Fruit fly (Drosophila melanogaster) whole organism, embryonic: ENCODE measurements around the gene CG5160.

Experiments
- Ada2b ChIP-seq: fragments of 200-800 bp; sonication (Bioruptor generic); IDR thresholded peaks from 2 replicates; pipeline ENCODE4 v1.3.6; 2022; ENCODE audit warnings: missing biosample characterization, missing genetic modification characterization
- Adf1 ChIP-seq: fragments of 200-800 bp; sonication (Bioruptor generic); IDR thresholded peaks from 2 replicates; pipeline ENCODE4 v1.3.6; 2022; ENCODE audit warnings: missing biosample characterization, missing genetic modification characterization
- B-H1 ChIP-seq: fragments of 200-800 bp; sonication (Bioruptor generic); IDR thresholded peaks from 3 replicates; pipeline ENCODE4 v1.3.6; 2022; ENCODE audit warnings: missing biosample characterization, missing genetic modification characterization
- CG10147 ChIP-seq: fragments of 200-800 bp; sonication (Bioruptor generic); optimal IDR thresholded peaks from 2 replicates; lab custom pipeline; 2019; ENCODE audit warnings: missing biosample characterization, mild to moderate bottlenecking, missing genetic modification characterization, moderate library complexity
- CG11085 ChIP-seq: fragments of 200-800 bp; sonication (Bioruptor generic); IDR thresholded peaks from 2 replicates; pipeline ENCODE4 v1.3.6; 2022; ENCODE audit warnings: missing biosample characterization, missing genetic modification characterization
- CG11504 ChIP-seq: fragments of 200-800 bp; sonication (Bioruptor generic); optimal IDR thresholded peaks from 3 replicates; lab custom pipeline; 2019; ENCODE audit warnings: missing biosample characterization, mild to moderate bottlenecking, missing genetic modification characterization, moderate library complexity
- CG12299 ChIP-seq: fragments of 200-800 bp; sonication (Bioruptor generic); optimal IDR thresholded peaks from 2 replicates; lab custom pipeline; 2018; ENCODE audit warnings: missing biosample characterization, mild to moderate bottlenecking, missing genetic modification characterization
- CG12391 ChIP-seq: fragments of 200-800 bp; sonication (Bioruptor generic); optimal IDR thresholded peaks from 3 replicates; lab custom pipeline; 2018; ENCODE audit warnings: missing biosample characterization, mild to moderate bottlenecking, missing genetic modification characterization, moderate library complexity
- CG13775 ChIP-seq: fragments of 200-800 bp; sonication (Bioruptor generic); optimal IDR thresholded peaks from 3 replicates; lab custom pipeline; 2017; ENCODE audit warnings: missing biosample characterization, mild to moderate bottlenecking, missing genetic modification characterization
- CG14860 ChIP-seq: fragments of 200-800 bp; sonication (Bioruptor generic); IDR thresholded peaks from 3 replicates; pipeline ENCODE4 v1.3.6; 2022; ENCODE audit warnings: missing biosample characterization, missing genetic modification characterization; ENCODE audit not compliant: partially characterized antibody
- CG15601 ChIP-seq: fragments of 200-800 bp; sonication (Bioruptor generic); optimal IDR thresholded peaks from 3 replicates; lab custom pipeline; 2019; ENCODE audit warnings: missing biosample characterization, mild to moderate bottlenecking, missing genetic modification characterization, moderate library complexity
- CG18599 ChIP-seq: fragments of 200-800 bp; sonication (Bioruptor generic); optimal IDR thresholded peaks from 3 replicates; lab custom pipeline; 2017; ENCODE audit warnings: missing biosample characterization, missing genetic modification characterization, mild to moderate bottlenecking, moderate library complexity, missing genetic modification reagents
- CG18619 ChIP-seq: fragments of 200-800 bp; sonication (Bioruptor generic); optimal IDR thresholded peaks from 3 replicates; lab custom pipeline; 2017; ENCODE audit warnings: missing biosample characterization, mild to moderate bottlenecking, missing genetic modification characterization
- CG2116 ChIP-seq: fragments of 200-800 bp; sonication (Bioruptor generic); optimal IDR thresholded peaks from 3 replicates; lab custom pipeline; 2018; ENCODE audit warnings: missing biosample characterization, mild to moderate bottlenecking, missing genetic modification characterization
- CG2120 ChIP-seq: fragments of 200-800 bp; sonication (Bioruptor generic); optimal IDR thresholded peaks from 3 replicates; lab custom pipeline; 2016; ENCODE audit warnings: missing biosample characterization, missing genetic modification characterization
- CG2199 ChIP-seq: fragments of 200-800 bp; sonication (Bioruptor generic); IDR thresholded peaks from 3 replicates; pipeline ENCODE4 v1.3.6; 2022; ENCODE audit warnings: missing biosample characterization, missing genetic modification characterization
- CG31224 ChIP-seq: fragments of 200-800 bp; sonication (Bioruptor generic); IDR thresholded peaks from 2 replicates; pipeline ENCODE4 v1.3.6; 2022; ENCODE audit warnings: missing biosample characterization, missing genetic modification characterization
- CG3995 ChIP-seq: fragments of 200-800 bp; sonication (Bioruptor generic); optimal IDR thresholded peaks from 3 replicates; lab custom pipeline; 2016; ENCODE audit warnings: missing biosample characterization, missing genetic modification characterization
- CG4282 ChIP-seq: fragments of 200-800 bp; sonication (Bioruptor generic); optimal IDR thresholded peaks from 2 replicates; lab custom pipeline; 2016; ENCODE audit warnings: missing biosample characterization, missing genetic modification characterization
- CG4360 ChIP-seq: fragments of 200-800 bp; sonication (Bioruptor generic); IDR thresholded peaks from 2 replicates; pipeline ENCODE4 v1.3.6; 2022; ENCODE audit warnings: missing biosample characterization, missing genetic modification characterization
- CG8359 ChIP-seq: fragments of 200-800 bp; sonication (Bioruptor generic); optimal IDR thresholded peaks from 2 replicates; lab custom pipeline; 2017; ENCODE audit warnings: missing biosample characterization, mild to moderate bottlenecking, missing genetic modification characterization, borderline replicate concordance
- CG8944 ChIP-seq: fragments of 200-800 bp; sonication (Bioruptor generic); optimal IDR thresholded peaks from 3 replicates; lab custom pipeline; 2016; ENCODE audit warnings: missing biosample characterization, missing genetic modification characterization
- CG9215 ChIP-seq: fragments of 200-800 bp; sonication (Bioruptor generic); IDR thresholded peaks from 2 replicates; pipeline ENCODE4 v1.3.6; 2022; ENCODE audit warnings: missing biosample characterization, missing genetic modification characterization
- Dek ChIP-seq: fragments of 200-800 bp; sonication (Bioruptor generic); optimal IDR thresholded peaks from 3 replicates; lab custom pipeline; 2019; ENCODE audit warnings: missing biosample characterization, mild to moderate bottlenecking, missing genetic modification characterization, moderate library complexity
- Dp ChIP-seq: fragments of 200-800 bp; sonication (Bioruptor generic); optimal IDR thresholded peaks from 2 replicates; lab custom pipeline; 2018; ENCODE audit warnings: missing biosample characterization, mild to moderate bottlenecking, missing genetic modification characterization, moderate library complexity
- E2f1 ChIP-seq: fragments of 200-800 bp; sonication (Bioruptor generic); IDR thresholded peaks from 2 replicates; pipeline ENCODE4 v1.3.6; 2022; ENCODE audit warnings: missing biosample characterization, missing genetic modification characterization
- E2f2 ChIP-seq: fragments of 200-800 bp; sonication (Bioruptor generic); IDR thresholded peaks from 2 replicates; pipeline ENCODE4 v1.3.6; 2022; ENCODE audit warnings: missing biosample characterization, missing genetic modification characterization
- Ets65A ChIP-seq: fragments of 200-800 bp; sonication (Bioruptor generic); peaks from one replicate; lab custom pipeline; 2016; ENCODE audit warnings: missing biosample characterization, missing genetic modification characterization
- Hmr ChIP-seq: fragments of 200-800 bp; sonication (Bioruptor generic); optimal IDR thresholded peaks from 3 replicates; lab custom pipeline; 2017; ENCODE audit warnings: mild to moderate bottlenecking, missing biosample characterization, missing genetic modification reagents, missing genetic modification characterization
- Med ChIP-seq: fragments of 200-800 bp; sonication (Bioruptor generic); peaks from one replicate; lab custom pipeline; 2016; ENCODE audit warnings: missing biosample characterization, missing genetic modification characterization, mild to moderate bottlenecking, inconsistent platforms, moderate library complexity
- Ptx1 ChIP-seq: fragments of 200-800 bp; sonication (Bioruptor generic); IDR thresholded peaks from 2 replicates; pipeline ENCODE4 v1.3.6; 2022; ENCODE audit warnings: missing biosample characterization, missing genetic modification characterization
- Ravus ChIP-seq: fragments of 200-800 bp; sonication (Bioruptor generic); IDR thresholded peaks from 2 replicates; pipeline ENCODE4 v1.3.6; 2022; ENCODE audit warnings: missing biosample characterization, missing genetic modification characterization
- Rfx ChIP-seq: fragments of 200-800 bp; sonication (Bioruptor generic); IDR thresholded peaks from 2 replicates; pipeline ENCODE4 v1.3.6; 2022; ENCODE audit warnings: missing biosample characterization, missing genetic modification characterization
- Sox100B ChIP-seq: fragments of 200-800 bp; sonication (Bioruptor generic); optimal IDR thresholded peaks from 3 replicates; lab custom pipeline; 2018; ENCODE audit warnings: missing biosample characterization, mild to moderate bottlenecking, missing genetic modification characterization
- Sox102F ChIP-seq: fragments of 200-800 bp; sonication (Bioruptor generic); optimal IDR thresholded peaks from 2 replicates; lab custom pipeline; 2018; ENCODE audit warnings: missing biosample characterization, mild to moderate bottlenecking, missing genetic modification characterization, moderate library complexity
- Sry-β ChIP-seq: fragments of 200-800 bp; sonication (Bioruptor generic); optimal IDR thresholded peaks from 2 replicates; lab custom pipeline; 2018; ENCODE audit warnings: missing biosample characterization, mild to moderate bottlenecking, missing genetic modification characterization, moderate library complexity
- Taf1 ChIP-seq: fragments of 200-800 bp; sonication (Bioruptor generic); IDR thresholded peaks from 2 replicates; pipeline ENCODE4 v1.3.6; 2022; ENCODE audit warnings: missing biosample characterization, missing genetic modification characterization
- YL-1 ChIP-seq: fragments of 200-800 bp; sonication (Bioruptor generic); optimal IDR thresholded peaks from 3 replicates; lab custom pipeline; 2017; ENCODE audit warnings: missing biosample characterization, mild to moderate bottlenecking, missing genetic modification characterization
- bbx ChIP-seq: fragments of 200-800 bp; sonication (Bioruptor generic); IDR thresholded peaks from 2 replicates; pipeline ENCODE4 v1.3.6; 2022; ENCODE audit warnings: missing biosample characterization, missing genetic modification characterization; ENCODE audit not compliant: partially characterized antibody
- cad ChIP-seq: fragments of >200 bp; optimal IDR thresholded peaks from 2 replicates; lab custom pipeline; 2017; ENCODE audit warnings: missing biosample characterization, missing genetic modification characterization
- caup ChIP-seq: fragments of 200-800 bp; sonication (Bioruptor generic); optimal IDR thresholded peaks from 3 replicates; lab custom pipeline; 2017; ENCODE audit warnings: missing biosample characterization, mild to moderate bottlenecking, missing genetic modification characterization, moderate library complexity; ENCODE audit not compliant: severe bottlenecking
- dmrt99B ChIP-seq: fragments of 200-800 bp; sonication (Bioruptor generic); optimal IDR thresholded peaks from 2 replicates; lab custom pipeline; 2018; ENCODE audit warnings: missing biosample characterization, mild to moderate bottlenecking, missing genetic modification characterization, moderate library complexity
- emc ChIP-seq: fragments of 200-800 bp; sonication (Bioruptor generic); optimal IDR thresholded peaks from 2 replicates; lab custom pipeline; 2016; ENCODE audit warnings: missing biosample characterization, missing genetic modification characterization
- hth ChIP-seq: fragments of >200 bp; optimal IDR thresholded peaks from 2 replicates; lab custom pipeline; 2017; ENCODE audit warnings: inconsistent platforms
- pum ChIP-seq: fragments of 200-800 bp; sonication (Bioruptor generic); optimal IDR thresholded peaks from 2 replicates; lab custom pipeline; 2016; ENCODE audit warnings: missing biosample characterization, missing genetic modification characterization
- shn ChIP-seq: fragments of 200-800 bp; sonication (Bioruptor generic); optimal IDR thresholded peaks from 3 replicates; lab custom pipeline; 2016; ENCODE audit warnings: missing biosample characterization, missing genetic modification characterization
- trem ChIP-seq: fragments of 200-800 bp; optimal IDR thresholded peaks from 3 replicates; lab custom pipeline; 2019; ENCODE audit warnings: missing biosample characterization, mild to moderate bottlenecking, missing genetic modification characterization, moderate library complexity

The CG5160 gene

dm6 chr2L:7398528-7398927 is at the start of gene CG5160:
CG5160 (minus strand) TSS chr2L:7398750.
- peak; percentile 28; the same call in 1 of the 2 replicates for TF ChIP-seq E2f2
- peak; percentile 78; the same call in 2 of the 3 replicates for TF ChIP-seq CG2199 (GFP tag; lab: Robert Waterston, UW)
- peak; percentile 2 for TF ChIP-seq CG18599 (GFP tag; lab: Kevin White, UChicago)
- peak; percentile 26 for TF ChIP-seq Dp (GFP tag; lab: Kevin White, UChicago)
- no peak for TF ChIP-seq CG8359
- 0 out of 2 replicates have a peak, but pooled peaks have one; percentile 7 for TF ChIP-seq E2f1 (GFP tag; lab: Robert Waterston, UW)
- TF ChIP-seq Adf1: peak; percentile 76
- TF ChIP-seq Dek (tag; lab: Kevin White, UChicago): no peak
- no peak for TF ChIP-seq pum (GFP tag; lab: Kevin White, UChicago)
- TF ChIP-seq CG11504 (tag; lab: Kevin White, UChicago): peak; percentile 99
- TF ChIP-seq Ada2b: 0 out of 2 replicates have a peak, but pooled peaks have one; percentile 4
- TF ChIP-seq bbx (GFP tag; lab: Robert Waterston, UW): 0 out of 2 replicates have a peak, but pooled peaks have one; percentile 25
- TF ChIP-seq CG14860 (GFP tag; lab: Robert Waterston, UW): no peak
- peak; percentile 72 for TF ChIP-seq Med (GFP tag; lab: Kevin White, UChicago)

dm6 chr2L:7447820-7448219 is 49.3 kb upstream of the CG5160 start:
- no peak for TF ChIP-seq Sry-β (GFP tag; lab: Kevin White, UChicago)
- TF ChIP-seq CG2199 (GFP tag; lab: Robert Waterston, UW): 0 out of 3 replicates have a peak, but pooled peaks have one; percentile 61
- TF ChIP-seq CG3995 (GFP tag; lab: Kevin White, UChicago): peak; percentile 80
- peak; percentile 17 for TF ChIP-seq CG15601 (tag; lab: Kevin White, UChicago)

- TF ChIP-seq CG31224 (GFP tag; lab: Robert Waterston, UW) (peak; percentile 63; the same call in 1 of the 2 replicates), Sox100B (GFP tag; lab: Kevin White, UChicago) (peak; percentile 5), CG2120 (peak; percentile 69), CG9215 (GFP tag; lab: Robert Waterston, UW) (peak; percentile 49; the same call in 1 of the 2 replicates), CG11085 (peak; percentile 35; the same call in 1 of the 2 replicates), trem (tag; lab: Kevin White, UChicago) (no peak), CG13775 (GFP tag; lab: Kevin White, UChicago) (no peak), CG10147 (GFP tag; lab: Kevin White, UChicago) (peak; percentile 57), CG4360 (no peak), CG12299 (tag; lab: Kevin White, UChicago) (no peak), Rfx (GFP tag; lab: Robert Waterston, UW) (peak; percentile 81), caup (peak; percentile 49), Sox102F (GFP tag; lab: Kevin White, UChicago) (peak; percentile 15), CG18619 (GFP tag; lab: Kevin White, UChicago) (peak; percentile 31), dmrt99B (tag; lab: Kevin White, UChicago) (peak; percentile 41), Ravus (GFP tag; lab: Robert Waterston, UW) (peak; percentile 32), CG4282 (no peak), YL-1 (GFP tag; lab: Kevin White, UChicago) (no peak), Ptx1 (GFP tag; lab: Robert Waterston, UW) (peak; percentile 46), hth (lab: Kevin White, UChicago) (no peak), CG2116 (GFP tag; lab: Kevin White, UChicago) (no peak), CG8944 (GFP tag; lab: Kevin White, UChicago) (no peak), Ets65A (peak; percentile 84), emc (GFP tag; lab: Kevin White, UChicago) (no peak), shn (GFP tag; lab: Kevin White, UChicago) (no peak), Dp (GFP tag; lab: Kevin White, UChicago) (no peak), cad (no peak), CG12391 (peak; percentile 38), B-H1 (GFP tag; lab: Robert Waterston, UW) (peak; percentile 13; the same call in 1 of the 3 replicates), Taf1 (GFP tag; lab: Robert Waterston, UW) (peak; percentile 37; the same call in 1 of the 2 replicates), Hmr (GFP tag; lab: Kevin White, UChicago) (peak; percentile 47)
Observed at dm6 chr2L:7442929-7443328, 44.4 kb upstream of the CG5160 start.
